Worm (Caenorhabditis elegans) whole organism, L1 larva: ENCODE data around the gene Y17D7B.3.

ENCODE experiments used
- aly-2 ChIP-seq: fragments of 150-350 bp; optimal IDR thresholded peaks from 2 replicates; lab custom pipeline; 2014; ENCODE audit warnings: missing biosample characterization, missing genetic modification characterization
- ama-1 ChIP-seq: fragments of 150-350 bp; optimal IDR thresholded peaks from 2 replicates; lab custom pipeline; 2014
- egl-27 ChIP-seq, 2 experiments: fragments of 150-350 bp in 1 of 2; sonication (generic microtip); optimal IDR thresholded peaks; 3 replicates each; lab custom pipeline; 2017 to 2018; ENCODE audit warnings: missing biosample characterization in 2 of 2, missing genetic modification characterization in 2 of 2, missing genetic modification reagents in 2 of 2
- elt-3 ChIP-seq, 6 experiments: fragments of 150-350 bp in 1 of 6; sonication (generic microtip); optimal IDR thresholded peaks; 2 replicates each; lab custom pipeline; 2017 to 2018; ENCODE audit warnings: missing biosample characterization in 6 of 6, missing genetic modification characterization in 6 of 6, inconsistent platforms in 1 of 6
- jun-1 ChIP-seq: fragments of 150-350 bp; optimal IDR thresholded peaks from 2 replicates; lab custom pipeline; 2014; ENCODE audit warnings: missing biosample characterization, missing genetic modification reagents, missing genetic modification characterization
- lin-14 ChIP-seq: fragments of 200-800 bp; sonication (Bioruptor generic); optimal IDR thresholded peaks from 2 replicates; lab custom pipeline; 2018; ENCODE audit warnings: mild to moderate bottlenecking, missing genetic modification characterization, moderate library complexity, missing compliant biosample characterization
- mef-2 ChIP-seq: fragments of 150-350 bp; optimal IDR thresholded peaks from 2 replicates; lab custom pipeline; 2014; ENCODE audit warnings: missing biosample characterization, missing genetic modification characterization
- nhr-11 ChIP-seq: fragments of 150-350 bp; optimal IDR thresholded peaks from 2 replicates; lab custom pipeline; 2014; ENCODE audit warnings: missing biosample characterization, missing genetic modification characterization
- nhr-12 ChIP-seq: sonication (generic microtip); optimal IDR thresholded peaks from 2 replicates; lab custom pipeline; 2017; ENCODE audit warnings: missing biosample characterization, missing genetic modification characterization
- rnt-1 ChIP-seq: sonication (generic microtip); optimal IDR thresholded peaks from 2 replicates; lab custom pipeline; 2016; ENCODE audit warnings: mild to moderate bottlenecking, missing genetic modification characterization, moderate library complexity, missing compliant biosample characterization
- skn-1 ChIP-seq: fragments of 150-350 bp; optimal IDR thresholded peaks from 2 replicates; lab custom pipeline; 2014; ENCODE audit warnings: missing biosample characterization, missing genetic modification characterization
- snpc-4 ChIP-seq: fragments of 150-350 bp; optimal IDR thresholded peaks from 2 replicates; lab custom pipeline; 2014; ENCODE audit warnings: missing biosample characterization, missing genetic modification characterization
- unc-86 ChIP-seq: sonication (generic microtip); optimal IDR thresholded peaks from 2 replicates; lab custom pipeline; 2016; ENCODE audit warnings: missing genetic modification characterization, missing compliant biosample characterization
- zag-1 ChIP-seq: fragments of 150-350 bp; optimal IDR thresholded peaks from 2 replicates; lab custom pipeline; 2014; ENCODE audit warnings: missing biosample characterization, missing genetic modification characterization

- TF ChIP-seq nhr-11 (tag; lab: Kevin White, UChicago) (no peak), snpc-4 (no peak), egl-27 (tag; optimal IDR thresholded peaks at IDR 0.05; lab: Kevin White, UChicago) (no peak), aly-2 (tag; lab: Kevin White, UChicago) (no peak), unc-86 (tag; lab: Kevin White, UChicago) (no peak), lin-14 (GFP tag; lab: Kevin White, UChicago) (no peak), rnt-1 (tag; lab: Kevin White, UChicago) (no peak), ama-1 (lab: Kevin White, UChicago) (no peak), elt-3 (tag; optimal IDR thresholded peaks at IDR 0.05; lab: Kevin White, UChicago) (no peak), mef-2 (tag; lab: Kevin White, UChicago) (no peak), jun-1 (tag; lab: Kevin White, UChicago) (no peak), nhr-12 (tag; lab: Kevin White, UChicago) (no peak), skn-1 (tag; lab: Kevin White, UChicago) (no peak), zag-1 (tag; lab: Kevin White, UChicago) (no peak)
Measured at ce11 chrV:18811360-18811759, 24.8 kb upstream of the Y17D7B.3 start, which contains the start of gene C54E10.7.
